Fruit fly (Drosophila melanogaster) whole organism, embryonic: ENCODE measurements around the gene Ppn.
A peak's percentile ranks its signal among the peaks of the same experiment; 100 is the strongest.

Source experiments
- CG10274 ChIP-seq: fragments of 200-800 bp; sonication (Bioruptor generic); optimal IDR thresholded peaks from 3 replicates; lab custom pipeline; 2017; ENCODE audit warnings: missing biosample characterization, mild to moderate bottlenecking, missing genetic modification characterization
- CG10462 ChIP-seq: fragments of 200-800 bp; sonication (Bioruptor generic); optimal IDR thresholded peaks from 2 replicates; lab custom pipeline; 2016; ENCODE audit warnings: missing biosample characterization, missing genetic modification characterization
- CG10543 ChIP-seq: fragments of 200-800 bp; sonication (Bioruptor generic); optimal IDR thresholded peaks from 3 replicates; lab custom pipeline; 2017; ENCODE audit warnings: missing biosample characterization, mild to moderate bottlenecking, missing genetic modification characterization, moderate library complexity
- CG11085 ChIP-seq: fragments of 200-800 bp; sonication (Bioruptor generic); IDR thresholded peaks from 2 replicates; pipeline ENCODE4 v1.3.6; 2022; ENCODE audit warnings: missing biosample characterization, missing genetic modification characterization
- CG11504 ChIP-seq: fragments of 200-800 bp; sonication (Bioruptor generic); optimal IDR thresholded peaks from 3 replicates; lab custom pipeline; 2019; ENCODE audit warnings: missing biosample characterization, mild to moderate bottlenecking, missing genetic modification characterization, moderate library complexity
- CG12155 ChIP-seq: fragments of 200-800 bp; sonication (Bioruptor generic); optimal IDR thresholded peaks from 3 replicates; lab custom pipeline; 2016; ENCODE audit warnings: missing biosample characterization, missing genetic modification characterization
- CG13424 ChIP-seq: fragments of 200-800 bp; sonication (Bioruptor generic); optimal IDR thresholded peaks from 2 replicates; lab custom pipeline; 2019; ENCODE audit warnings: missing biosample characterization, mild to moderate bottlenecking, missing genetic modification characterization, moderate library complexity
- CG13624 ChIP-seq: fragments of 200-800 bp; sonication (Bioruptor generic); optimal IDR thresholded peaks from 2 replicates; lab custom pipeline; 2016; ENCODE audit warnings: missing biosample characterization, missing genetic modification characterization
- CG14441 ChIP-seq: fragments of 200-800 bp; sonication (Bioruptor generic); IDR thresholded peaks from 2 replicates; pipeline ENCODE4 v1.3.6; 2022; ENCODE audit warnings: missing biosample characterization, missing genetic modification characterization
- CG14965 ChIP-seq: fragments of 200-800 bp; sonication (Bioruptor generic); optimal IDR thresholded peaks from 2 replicates; lab custom pipeline; 2016; ENCODE audit warnings: missing biosample characterization, missing genetic modification characterization, borderline replicate concordance
- CG15269 ChIP-seq: fragments of 200-800 bp; sonication (Bioruptor generic); optimal IDR thresholded peaks from 2 replicates; lab custom pipeline; 2018; ENCODE audit warnings: missing biosample characterization, mild to moderate bottlenecking, missing genetic modification characterization, moderate library complexity
- CG15696 ChIP-seq: fragments of 200-800 bp; sonication (Bioruptor generic); optimal IDR thresholded peaks from 2 replicates; lab custom pipeline; 2019; ENCODE audit warnings: missing biosample characterization, mild to moderate bottlenecking, missing genetic modification characterization, moderate library complexity
- CG17829 ChIP-seq: fragments of 200-800 bp; optimal IDR thresholded peaks from 2 replicates; lab custom pipeline; 2019; ENCODE audit warnings: missing biosample characterization, mild to moderate bottlenecking, missing genetic modification characterization, moderate library complexity
- CG17912 ChIP-seq: fragments of 200-800 bp; sonication (Bioruptor generic); optimal IDR thresholded peaks from 2 replicates; lab custom pipeline; 2018; ENCODE audit warnings: missing biosample characterization, mild to moderate bottlenecking, missing genetic modification characterization
- CG18262 ChIP-seq: fragments of 200-800 bp; optimal IDR thresholded peaks from 3 replicates; lab custom pipeline; 2019; ENCODE audit warnings: missing biosample characterization, mild to moderate bottlenecking, missing genetic modification characterization, moderate library complexity
- CG18476 ChIP-seq: fragments of 200-800 bp; sonication (Bioruptor generic); optimal IDR thresholded peaks from 2 replicates; lab custom pipeline; 2016; ENCODE audit warnings: missing biosample characterization, mild to moderate bottlenecking, missing genetic modification characterization
- CG2678 ChIP-seq: fragments of 200-800 bp; sonication (Bioruptor generic); optimal IDR thresholded peaks from 3 replicates; lab custom pipeline; 2019; ENCODE audit warnings: missing biosample characterization, mild to moderate bottlenecking, missing genetic modification characterization, moderate library complexity
- CG3065 ChIP-seq: fragments of 200-800 bp; sonication (Bioruptor generic); optimal IDR thresholded peaks from 2 replicates; lab custom pipeline; 2016; ENCODE audit warnings: missing biosample characterization, missing genetic modification characterization
- CG31441 ChIP-seq: fragments of 200-800 bp; sonication (Bioruptor generic); IDR thresholded peaks from 2 replicates; pipeline ENCODE4 v1.3.6; 2022; ENCODE audit warnings: missing biosample characterization, missing genetic modification characterization
- CG32767 ChIP-seq: fragments of 200-800 bp; sonication (Bioruptor generic); IDR thresholded peaks from 2 replicates; pipeline ENCODE4 v1.3.6; 2022; ENCODE audit warnings: missing biosample characterization, missing genetic modification characterization
- CG6791 ChIP-seq: fragments of 200-800 bp; sonication (Bioruptor generic); IDR thresholded peaks from 3 replicates; pipeline ENCODE4 v1.3.6; 2022; ENCODE audit warnings: missing biosample characterization, missing genetic modification characterization; ENCODE audit not compliant: partially characterized antibody
- CG7556 ChIP-seq: fragments of 200-800 bp; sonication (Bioruptor generic); optimal IDR thresholded peaks from 2 replicates; lab custom pipeline; 2017; ENCODE audit warnings: missing biosample characterization, mild to moderate bottlenecking, missing genetic modification characterization
- CG7839 ChIP-seq: fragments of 200-800 bp; sonication (Bioruptor generic); optimal IDR thresholded peaks from 3 replicates; lab custom pipeline; 2018; ENCODE audit warnings: missing biosample characterization, mild to moderate bottlenecking, missing genetic modification characterization, moderate library complexity
- CG7963 ChIP-seq: fragments of 200-800 bp; sonication (Bioruptor generic); IDR thresholded peaks from 3 replicates; pipeline ENCODE4 v1.3.6; 2022; ENCODE audit warnings: missing biosample characterization, missing genetic modification characterization; ENCODE audit not compliant: partially characterized antibody
- CG8944 ChIP-seq: fragments of 200-800 bp; sonication (Bioruptor generic); optimal IDR thresholded peaks from 3 replicates; lab custom pipeline; 2016; ENCODE audit warnings: missing biosample characterization, missing genetic modification characterization
- D19A ChIP-seq: fragments of 200-800 bp; optimal IDR thresholded peaks from 3 replicates; lab custom pipeline; 2019; ENCODE audit warnings: missing biosample characterization, mild to moderate bottlenecking, missing genetic modification characterization, moderate library complexity
- D19B ChIP-seq: fragments of 200-800 bp; sonication (Bioruptor generic); optimal IDR thresholded peaks from 2 replicates; lab custom pipeline; 2017; ENCODE audit warnings: missing biosample characterization, mild to moderate bottlenecking, missing genetic modification characterization
- H15 ChIP-seq: fragments of 200-800 bp; sonication (Bioruptor generic); IDR thresholded peaks from 3 replicates; pipeline ENCODE4 v1.3.6; 2022; ENCODE audit warnings: missing biosample characterization, missing genetic modification characterization
- HLH4C ChIP-seq: fragments of 200-800 bp; sonication (Bioruptor generic); IDR thresholded peaks from 3 replicates; pipeline ENCODE4 v1.3.6; 2022; ENCODE audit warnings: missing biosample characterization, missing genetic modification characterization; ENCODE audit not compliant: partially characterized antibody
- Hr39 ChIP-seq: fragments of >200 bp; optimal IDR thresholded peaks from 2 replicates; lab custom pipeline; 2017
- Kr ChIP-seq: fragments of 200-800 bp; sonication (Bioruptor generic); optimal IDR thresholded peaks from 2 replicates; lab custom pipeline; 2017; ENCODE audit warnings: missing biosample characterization, mild to moderate bottlenecking, missing genetic modification characterization
- Mes4 ChIP-seq: fragments of 200-800 bp; sonication (Bioruptor generic); optimal IDR thresholded peaks from 2 replicates; lab custom pipeline; 2016; ENCODE audit warnings: missing biosample characterization, missing genetic modification characterization
- Oli ChIP-seq: fragments of 200-800 bp; sonication (Bioruptor generic); optimal IDR thresholded peaks from 2 replicates; lab custom pipeline; 2018; ENCODE audit warnings: missing biosample characterization, mild to moderate bottlenecking, missing genetic modification characterization, moderate library complexity
- Vsx1 ChIP-seq: fragments of 200-800 bp; sonication (Bioruptor generic); optimal IDR thresholded peaks from 2 replicates; lab custom pipeline; 2017; ENCODE audit warnings: missing biosample characterization, mild to moderate bottlenecking, missing genetic modification characterization, missing genetic modification reagents
- amos ChIP-seq: fragments of 200-800 bp; sonication (Bioruptor generic); IDR thresholded peaks from 2 replicates; pipeline ENCODE4 v1.3.6; 2022; ENCODE audit warnings: missing biosample characterization, missing genetic modification characterization; ENCODE audit not compliant: partially characterized antibody
- aop ChIP-seq: fragments of 200-800 bp; sonication (Bioruptor generic); IDR thresholded peaks from 2 replicates; pipeline ENCODE4 v1.3.6; 2022; ENCODE audit warnings: missing biosample characterization, missing genetic modification characterization
- caup ChIP-seq: fragments of 200-800 bp; sonication (Bioruptor generic); optimal IDR thresholded peaks from 3 replicates; lab custom pipeline; 2017; ENCODE audit warnings: missing biosample characterization, mild to moderate bottlenecking, missing genetic modification characterization, moderate library complexity; ENCODE audit not compliant: severe bottlenecking
- chm ChIP-seq: fragments of 200-800 bp; sonication (Bioruptor generic); IDR thresholded peaks from 2 replicates; pipeline ENCODE4 v1.3.6; 2022; ENCODE audit warnings: missing biosample characterization, missing genetic modification characterization
- chn ChIP-seq: fragments of 200-800 bp; sonication (Bioruptor generic); optimal IDR thresholded peaks from 2 replicates; lab custom pipeline; 2016; ENCODE audit warnings: missing biosample characterization, missing genetic modification characterization
- corto ChIP-seq: fragments of 200-800 bp; sonication (Bioruptor generic); optimal IDR thresholded peaks from 2 replicates; lab custom pipeline; 2016; ENCODE audit warnings: missing biosample characterization, mild to moderate bottlenecking, missing genetic modification characterization, moderate library complexity
- dmrt11E ChIP-seq: fragments of 200-800 bp; sonication (Bioruptor generic); optimal IDR thresholded peaks from 3 replicates; lab custom pipeline; 2018; ENCODE audit warnings: missing biosample characterization, mild to moderate bottlenecking, missing genetic modification characterization, moderate library complexity
- ems ChIP-seq: fragments of 200-800 bp; sonication (Bioruptor generic); optimal IDR thresholded peaks from 3 replicates; lab custom pipeline; 2016; ENCODE audit warnings: missing biosample characterization, missing genetic modification characterization
- gem ChIP-seq: fragments of 200-800 bp; sonication (Bioruptor generic); optimal IDR thresholded peaks from 2 replicates; lab custom pipeline; 2019; ENCODE audit warnings: missing biosample characterization, mild to moderate bottlenecking, missing genetic modification characterization, moderate library complexity
- kni ChIP-seq: fragments of 200-800 bp; sonication (Bioruptor generic); optimal IDR thresholded peaks from 3 replicates; lab custom pipeline; 2017; ENCODE audit warnings: mild to moderate bottlenecking, missing biosample characterization, missing genetic modification reagents, missing genetic modification characterization
- nmo ChIP-seq: fragments of 200-800 bp; sonication (Bioruptor generic); optimal IDR thresholded peaks from 2 replicates; lab custom pipeline; 2018; ENCODE audit warnings: missing biosample characterization, mild to moderate bottlenecking, missing genetic modification characterization, moderate library complexity
- row ChIP-seq: fragments of 200-800 bp; sonication (Bioruptor generic); IDR thresholded peaks from 3 replicates; pipeline ENCODE4 v1.3.6; 2022; ENCODE audit warnings: missing biosample characterization, missing genetic modification characterization
- scrt ChIP-seq: fragments of 200-800 bp; sonication (Bioruptor generic); optimal IDR thresholded peaks from 2 replicates; lab custom pipeline; 2018; ENCODE audit warnings: missing biosample characterization, mild to moderate bottlenecking, missing genetic modification characterization, moderate library complexity
- sens ChIP-seq: fragments of 200-800 bp; sonication (Bioruptor generic); peaks from one replicate; lab custom pipeline; 2016; ENCODE audit warnings: missing biosample characterization, missing genetic modification characterization
- slou ChIP-seq: fragments of 200-800 bp; sonication (Bioruptor generic); optimal IDR thresholded peaks from 3 replicates; lab custom pipeline; 2016; ENCODE audit warnings: missing biosample characterization, missing genetic modification characterization
- zfh1 ChIP-seq: fragments of 200-800 bp; sonication (Bioruptor generic); IDR thresholded peaks from 3 replicates; pipeline ENCODE4 v1.3.6; 2022; ENCODE audit warnings: missing biosample characterization, missing genetic modification characterization

Ppn gene

dm6 chr3R:28562654-28563198 lies 22.6 kb upstream of the Ppn start:
- TF ChIP-seq CG18476 (GFP tag; lab: Kevin White, UChicago) (no peak), CG31441 (GFP tag; lab: Robert Waterston, UW) (0 out of 2 replicates have a peak, but pooled peaks have one; percentile 10), nmo (GFP tag; lab: Kevin White, UChicago) (peak; percentile 18), CG6791 (no peak), CG7963 (GFP tag; lab: Robert Waterston, UW) (peak; percentile 31; the same call in 1 of the 3 replicates), CG7839 (tag; lab: Kevin White, UChicago) (peak; percentile 6), caup (GFP tag; lab: Kevin White, UChicago) (no peak), Mes4 (GFP tag; lab: Kevin White, UChicago) (no peak), CG17829 (tag; lab: Kevin White, UChicago) (no peak), H15 (no peak), CG10274 (GFP tag; lab: Kevin White, UChicago) (no peak), aop (no peak), ems (GFP tag; lab: Kevin White, UChicago) (no peak), CG2678 (no peak), row (GFP tag; lab: Robert Waterston, UW) (peak; percentile 45), CG11504 (tag; lab: Kevin White, UChicago) (peak; percentile 6), D19A (peak; percentile 73), chm (GFP tag; lab: Robert Waterston, UW) (no peak), Hr39 (no peak), CG12155 (GFP tag; lab: Kevin White, UChicago) (no peak), sens (GFP tag; lab: Kevin White, UChicago) (peak; percentile 70), Vsx1 (GFP tag; lab: Kevin White, UChicago) (no peak), CG13624 (GFP tag; lab: Kevin White, UChicago) (no peak), CG32767 (no peak), scrt (GFP tag; lab: Kevin White, UChicago) (no peak), zfh1 (GFP tag; lab: Robert Waterston, UW) (0 out of 3 replicates have a peak, but pooled peaks have one; percentile 25), gem (tag; lab: Kevin White, UChicago) (peak; percentile 46), CG10462 (GFP tag; lab: Kevin White, UChicago) (no peak), CG15696 (peak; percentile 30), CG11085 (GFP tag; lab: Robert Waterston, UW) (no peak), dmrt11E (tag; lab: Kevin White, UChicago) (peak; percentile 41), CG8944 (GFP tag; lab: Kevin White, UChicago) (no peak), CG13424 (no peak), CG3065 (GFP tag; lab: Kevin White, UChicago) (no peak), CG15269 (no peak), CG17912 (GFP tag; lab: Kevin White, UChicago) (no peak), chn (GFP tag; lab: Kevin White, UChicago) (no peak), Kr (GFP tag; lab: Kevin White, UChicago) (no peak), CG7556 (no peak), corto (no peak), CG14441 (GFP tag; lab: Robert Waterston, UW) (no peak), amos (no peak), CG14965 (GFP tag; lab: Kevin White, UChicago) (no peak), HLH4C (peak; percentile 52; the same call in 1 of the 3 replicates), slou (GFP tag; lab: Kevin White, UChicago) (no peak), CG10543 (GFP tag; lab: Kevin White, UChicago) (no peak), D19B (peak; percentile 63), CG18262 (peak; percentile 4), Oli (tag; lab: Kevin White, UChicago) (peak; percentile 1), kni (GFP tag; lab: Kevin White, UChicago) (no peak)
